Worm (Caenorhabditis elegans) whole organism, mixed stage, embryonic: ENCODE measurements around the gene ddb-1.

Experiments used
- elt-1 ChIP-seq: sonication (generic microtip); optimal IDR thresholded peaks from 2 replicates; lab custom pipeline; 2017; ENCODE audit warnings: missing genetic modification characterization, mild to moderate bottlenecking, missing compliant biosample characterization, antibody characterized with exemption, moderate library complexity, borderline replicate concordance; ENCODE audit not compliant: insufficient read depth
- ham-2 ChIP-seq: fragments of 200-800 bp; sonication (Bioruptor generic); optimal IDR thresholded peaks from 2 replicates; lab custom pipeline; 2018; ENCODE audit warnings: mild to moderate bottlenecking, missing genetic modification characterization, missing compliant biosample characterization
- lin-32 ChIP-seq: fragments of 200-800 bp; sonication (Bioruptor generic); optimal IDR thresholded peaks from 2 replicates; lab custom pipeline; 2018; ENCODE audit warnings: mild to moderate bottlenecking, missing genetic modification characterization, missing compliant biosample characterization
- lsy-2 ChIP-seq: fragments of 150-350 bp; optimal IDR thresholded peaks from 2 replicates; lab custom pipeline; 2014; ENCODE audit warnings: missing biosample characterization, missing genetic modification characterization
- mab-5 ChIP-seq: fragments of 150-350 bp; optimal IDR thresholded peaks from 2 replicates; lab custom pipeline; 2014; ENCODE audit warnings: missing biosample characterization, missing genetic modification characterization
- mls-2 ChIP-seq: sonication (generic microtip); optimal IDR thresholded peaks from 2 replicates; lab custom pipeline; 2016; ENCODE audit warnings: mild to moderate bottlenecking, missing genetic modification characterization, moderate library complexity, missing compliant biosample characterization
- nhr-12 ChIP-seq: fragments of 150-350 bp; optimal IDR thresholded peaks from 2 replicates; lab custom pipeline; 2014; ENCODE audit warnings: missing biosample characterization, missing genetic modification characterization
- nhr-28 ChIP-seq: fragments of 150-350 bp; optimal IDR thresholded peaks from 2 replicates; lab custom pipeline; 2014; ENCODE audit warnings: missing biosample characterization, missing genetic modification characterization
- pha-4 ChIP-seq: fragments of 150-350 bp; optimal IDR thresholded peaks from 2 replicates; lab custom pipeline; 2018; ENCODE audit warnings: missing biosample characterization, missing genetic modification reagents, missing genetic modification characterization
- snpc-4 ChIP-seq: fragments of 150-350 bp; optimal IDR thresholded peaks from 2 replicates; lab custom pipeline; 2014; ENCODE audit warnings: missing biosample characterization, missing genetic modification characterization
- sptf-1 ChIP-seq: sonication (generic microtip); optimal IDR thresholded peaks from 2 replicates; lab custom pipeline; 2017; ENCODE audit warnings: mild to moderate bottlenecking, missing genetic modification characterization, moderate library complexity, missing compliant biosample characterization
- unc-39 ChIP-seq: fragments of 150-350 bp; optimal IDR thresholded peaks from 2 replicates; lab custom pipeline; 2014; ENCODE audit warnings: missing biosample characterization, missing genetic modification characterization
- unc-62 ChIP-seq: fragments of 150-350 bp; optimal IDR thresholded peaks from 2 replicates; lab custom pipeline; 2014; ENCODE audit warnings: missing biosample characterization, missing genetic modification reagents, missing genetic modification characterization

DNA sequence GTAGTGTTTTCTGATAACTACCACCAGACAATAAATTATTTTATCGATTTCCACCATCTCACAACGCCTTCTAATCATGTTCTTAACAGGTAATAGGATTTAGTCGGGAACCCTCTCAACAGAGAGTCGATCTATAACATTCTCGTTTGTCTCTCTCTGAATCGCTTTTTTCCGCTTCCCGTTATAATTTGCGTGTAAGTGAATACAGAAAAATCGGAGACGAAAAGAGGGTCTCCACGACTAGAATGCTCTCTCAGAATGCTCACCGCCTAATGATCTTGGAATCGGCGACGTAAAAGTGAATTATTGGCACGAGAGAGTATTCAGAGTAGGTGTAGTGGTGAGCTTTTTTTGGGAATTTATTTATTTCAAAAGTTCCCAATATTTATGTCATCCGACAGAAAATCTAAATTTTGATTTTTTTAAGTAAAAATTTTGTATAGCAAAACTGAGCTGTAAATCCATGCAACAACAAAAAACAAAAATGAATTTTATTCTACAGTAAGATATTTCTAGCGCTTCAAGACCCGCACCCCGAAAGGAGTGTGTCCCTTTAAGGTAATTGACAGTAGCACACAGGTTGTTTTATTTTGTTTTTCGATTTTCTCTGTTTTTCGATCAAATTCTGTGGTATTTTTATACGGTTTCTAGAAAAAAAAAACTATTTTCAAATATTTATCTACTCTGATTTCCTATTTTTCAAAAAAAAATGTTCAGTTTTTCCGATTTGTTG is 5.9 kb upstream of the ddb-1 start:
- TF ChIP-seq nhr-12 (no peak), snpc-4 (tag; lab: Kevin White, UChicago) (no peak), unc-62 (no peak), lsy-2 (tag; lab: Kevin White, UChicago) (no peak), lin-32 (GFP tag; lab: Kevin White, UChicago) (no peak), unc-39 (tag; lab: Kevin White, UChicago) (no peak), nhr-28 (tag; lab: Kevin White, UChicago) (no peak), ham-2 (GFP tag; lab: Kevin White, UChicago) (no peak), mls-2 (tag; lab: Kevin White, UChicago) (no peak), sptf-1 (tag; lab: Kevin White, UChicago) (no peak), elt-1 (tag; lab: Kevin White, UChicago) (no peak), mab-5 (no peak), pha-4 (tag; lab: Kevin White, UChicago) (no peak)
